Fruit fly (Drosophila melanogaster): ENCODE results near the gene CG42245.

The CG42245 gene

DNA sequence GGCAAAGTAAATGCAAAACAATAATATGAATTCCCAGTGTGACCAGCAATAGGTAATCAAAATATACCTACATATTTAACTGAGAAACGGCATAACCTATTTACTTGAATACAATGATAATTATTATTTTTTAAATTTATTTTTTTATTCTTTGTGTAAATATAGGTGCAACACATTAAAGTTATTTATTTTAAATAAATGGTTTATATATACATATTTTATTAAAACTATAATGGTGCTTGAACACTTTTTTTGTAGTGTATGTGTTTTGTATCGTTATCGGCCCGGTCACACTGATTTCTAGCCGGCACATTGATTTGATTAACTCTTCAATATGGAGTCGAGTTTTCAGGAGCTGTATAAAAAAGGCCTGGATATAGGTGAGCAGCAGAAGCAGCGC is 20.3 kb downstream of the CG42245 start, which contains the start of the genes ProRS-m, CG42304 and Snup (continued):
- no peak for TF ChIP-seq cas (GFP tag; IDR thresholded peaks at IDR 0.05)
- no peak for TF ChIP-seq lilli (GFP tag; optimal IDR thresholded peaks at IDR 0.05)
- peak; percentile 92 for TF ChIP-seq stwl (tag; optimal IDR thresholded peaks at IDR 0.05)
- no peak for TF ChIP-seq CG4328 (GFP tag; optimal IDR thresholded peaks at IDR 0.05)
- no peak for TF ChIP-seq pho (GFP tag; optimal IDR thresholded peaks at IDR 0.05)
- TF ChIP-seq ranshi (GFP tag; IDR thresholded peaks at IDR 0.05) = peak; percentile 77; the same call in 1 of the 2 replicates
- TF ChIP-seq insv (GFP tag; optimal IDR thresholded peaks at IDR 0.05) = no peak
- TF ChIP-seq CG10147 (GFP tag; optimal IDR thresholded peaks at IDR 0.05) = peak; percentile 34
- no peak for TF ChIP-seq pfk (GFP tag; optimal IDR thresholded peaks at IDR 0.05)
- TF ChIP-seq croc (GFP tag; conservative IDR thresholded peaks at IDR 0.05) = no peak; the same call in 2 of the 3 replicates
- TF ChIP-seq CG15696 (tag; optimal IDR thresholded peaks at IDR 0.05) = peak; percentile 22
- peak; percentile 31; the same call in 2 of the 3 replicates for TF ChIP-seq CG14050 (GFP tag; IDR thresholded peaks at IDR 0.05)
- no peak for TF ChIP-seq CG11696 (GFP tag; IDR thresholded peaks at IDR 0.05)
- TF ChIP-seq lab (GFP tag; optimal IDR thresholded peaks at IDR 0.05) = no peak
- 0 out of 3 replicates have a peak, but pooled peaks have one; percentile 24 for TF ChIP-seq C15 (GFP tag; IDR thresholded peaks at IDR 0.05)
- TF ChIP-seq CG31388 (GFP tag; optimal IDR thresholded peaks at IDR 0.05) = no peak
- no peak for TF ChIP-seq CG16863 (GFP tag; optimal IDR thresholded peaks at IDR 0.05)
- TF ChIP-seq fd64A (GFP tag; optimal IDR thresholded peaks at IDR 0.05) = no peak
- no peak for TF ChIP-seq grn (GFP tag; optimal IDR thresholded peaks at IDR 0.05)
- TF ChIP-seq CG4854 (GFP tag; optimal IDR thresholded peaks at IDR 0.05) = no peak
- TF ChIP-seq gfzf (GFP tag; optimal IDR thresholded peaks at IDR 0.05) = peak; percentile 56
- no peak for TF ChIP-seq hbn (GFP tag; IDR thresholded peaks at IDR 0.05; ENCODE audit: partially characterized antibody)
- TF ChIP-seq lola (GFP tag; optimal IDR thresholded peaks at IDR 0.05) = no peak
- TF ChIP-seq Vsx1 (GFP tag; optimal IDR thresholded peaks at IDR 0.05) = no peak
- no peak for TF ChIP-seq fd102C (GFP tag; optimal IDR thresholded peaks at IDR 0.05)
- no peak for TF ChIP-seq lbe (GFP tag; optimal IDR thresholded peaks at IDR 0.05)
- TF ChIP-seq usp (GFP tag; optimal IDR thresholded peaks at IDR 0.05) = no peak
- no peak for TF ChIP-seq emc (GFP tag; optimal IDR thresholded peaks at IDR 0.05)
- TF ChIP-seq ttk (GFP tag; IDR thresholded peaks at IDR 0.05) = peak; percentile 78
- TF ChIP-seq seq (GFP tag; IDR thresholded peaks at IDR 0.05) = no peak
- no peak for TF ChIP-seq CG17802 (tag; optimal IDR thresholded peaks at IDR 0.05)
- peak; percentile 61 for TF ChIP-seq CG8388 (GFP tag; optimal IDR thresholded peaks at IDR 0.05)
- no peak for TF ChIP-seq CG3726 (GFP tag; IDR thresholded peaks at IDR 0.05)
- TF ChIP-seq MTF-1 (GFP tag; optimal IDR thresholded peaks at IDR 0.05; ENCODE audit: borderline replicate concordance) = no peak
- peak; percentile 77 for TF ChIP-seq ssp (GFP tag; IDR thresholded peaks at IDR 0.05)
- TF ChIP-seq CG13624 (GFP tag; optimal IDR thresholded peaks at IDR 0.05) = no peak
- no peak for TF ChIP-seq ab (GFP tag; optimal IDR thresholded peaks at IDR 0.05)
- no peak for TF ChIP-seq tap (tag; optimal IDR thresholded peaks at IDR 0.05)
- no peak for TF ChIP-seq CG2129 (GFP tag; IDR thresholded peaks at IDR 0.05; ENCODE audit: partially characterized antibody)
- no peak for TF ChIP-seq Bteb2 (GFP tag; optimal IDR thresholded peaks at IDR 0.05)
- TF ChIP-seq CG7786 (GFP tag; optimal IDR thresholded peaks at IDR 0.05) = no peak
- TF ChIP-seq pzg (GFP tag; optimal IDR thresholded peaks at IDR 0.05) = peak; percentile 18
- no peak for TF ChIP-seq CG1647 (GFP tag; optimal IDR thresholded peaks at IDR 0.05)
- no peak for TF ChIP-seq slou (GFP tag; optimal IDR thresholded peaks at IDR 0.05)
- TF ChIP-seq Dek (tag; optimal IDR thresholded peaks at IDR 0.05) = peak; percentile 50
- no peak for TF ChIP-seq pum (GFP tag; optimal IDR thresholded peaks at IDR 0.05)
- TF ChIP-seq CG11398 (GFP tag; optimal IDR thresholded peaks at IDR 0.05) = no peak
- TF ChIP-seq dpn (GFP tag; optimal IDR thresholded peaks at IDR 0.05) = no peak
- no peak for TF ChIP-seq CG12104 (GFP tag; optimal IDR thresholded peaks at IDR 0.05)
- TF ChIP-seq B-H2 (GFP tag; optimal IDR thresholded peaks at IDR 0.05) = no peak
- no peak for TF ChIP-seq nom (GFP tag; optimal IDR thresholded peaks at IDR 0.05)
